Fruit fly (Drosophila melanogaster) whole organism, prepupa: ENCODE results near the gene CG13023.

Experiments
- CG10631 ChIP-seq: fragments of 200-800 bp; sonication (Bioruptor generic); optimal IDR thresholded peaks from 2 replicates; lab custom pipeline; 2016; ENCODE audit warnings: missing biosample characterization, missing genetic modification characterization
- CG10669 ChIP-seq: fragments of 200-800 bp; sonication (Bioruptor generic); optimal IDR thresholded peaks from 3 replicates; lab custom pipeline; 2018; ENCODE audit warnings: missing biosample characterization, mild to moderate bottlenecking, missing genetic modification characterization, moderate library complexity
- CG1621 ChIP-seq: fragments of 200-800 bp; sonication (Bioruptor generic); optimal IDR thresholded peaks from 3 replicates; lab custom pipeline; 2018; ENCODE audit warnings: missing biosample characterization, mild to moderate bottlenecking, missing genetic modification characterization
- CG16779 ChIP-seq: fragments of 200-800 bp; sonication (Bioruptor generic); optimal IDR thresholded peaks from 3 replicates; lab custom pipeline; 2017; ENCODE audit warnings: missing biosample characterization, mild to moderate bottlenecking, missing genetic modification characterization
- CG31627 ChIP-seq: fragments of 200-800 bp; sonication (Bioruptor generic); optimal IDR thresholded peaks from 3 replicates; lab custom pipeline; 2016; ENCODE audit warnings: missing biosample characterization, missing genetic modification characterization
- CG32006 ChIP-seq: fragments of 200-800 bp; sonication (Bioruptor generic); optimal IDR thresholded peaks from 3 replicates; lab custom pipeline; 2017; ENCODE audit warnings: missing biosample characterization, mild to moderate bottlenecking, missing genetic modification characterization
- CG34406 ChIP-seq: fragments of 200-800 bp; sonication (Bioruptor generic); optimal IDR thresholded peaks from 3 replicates; lab custom pipeline; 2016; ENCODE audit warnings: missing biosample characterization, missing genetic modification characterization
- CG3919 ChIP-seq: fragments of 200-800 bp; sonication (Bioruptor generic); optimal IDR thresholded peaks from 3 replicates; lab custom pipeline; 2016; ENCODE audit warnings: missing biosample characterization, missing genetic modification characterization
- CG4318 ChIP-seq: fragments of 200-800 bp; sonication (Bioruptor generic); optimal IDR thresholded peaks from 3 replicates; lab custom pipeline; 2017; ENCODE audit warnings: missing biosample characterization, mild to moderate bottlenecking, missing genetic modification characterization
- CG6276 ChIP-seq: fragments of 200-800 bp; sonication (Bioruptor generic); optimal IDR thresholded peaks from 2 replicates; lab custom pipeline; 2017; ENCODE audit warnings: missing biosample characterization, mild to moderate bottlenecking, missing genetic modification characterization
- CG6792 ChIP-seq: fragments of 200-800 bp; sonication (Bioruptor generic); optimal IDR thresholded peaks from 3 replicates; lab custom pipeline; 2016; ENCODE audit warnings: missing biosample characterization, missing genetic modification characterization
- CG6808 ChIP-seq: fragments of 200-800 bp; sonication (Bioruptor generic); optimal IDR thresholded peaks from 3 replicates; lab custom pipeline; 2017; ENCODE audit warnings: missing biosample characterization, missing genetic modification characterization, mild to moderate bottlenecking, moderate library complexity, missing genetic modification reagents
- CG7368 ChIP-seq: fragments of 200-800 bp; sonication (Bioruptor generic); optimal IDR thresholded peaks from 3 replicates; lab custom pipeline; 2016; ENCODE audit warnings: missing biosample characterization, missing genetic modification characterization
- CG8119 ChIP-seq: fragments of 200-800 bp; sonication (Bioruptor generic); IDR thresholded peaks from 3 replicates; pipeline ENCODE4 v1.3.6; 2022; ENCODE audit warnings: missing biosample characterization, missing genetic modification characterization
- CG8319 ChIP-seq: fragments of 200-800 bp; sonication (Bioruptor generic); optimal IDR thresholded peaks from 3 replicates; lab custom pipeline; 2016; ENCODE audit warnings: missing biosample characterization, missing genetic modification characterization
- CG8632 ChIP-seq: fragments of 200-800 bp; sonication (Bioruptor generic); optimal IDR thresholded peaks from 3 replicates; lab custom pipeline; 2016; ENCODE audit warnings: missing biosample characterization, missing genetic modification characterization
- CG9139 ChIP-seq: fragments of 200-800 bp; sonication (Bioruptor generic); optimal IDR thresholded peaks from 3 replicates; lab custom pipeline; 2017; ENCODE audit warnings: missing biosample characterization, mild to moderate bottlenecking, missing genetic modification characterization
- Eip75B ChIP-seq: fragments of 200-800 bp; sonication (Bioruptor generic); optimal IDR thresholded peaks from 3 replicates; lab custom pipeline; 2016; ENCODE audit warnings: missing biosample characterization, missing genetic modification characterization
- Eip78C ChIP-seq: fragments of 200-800 bp; sonication (Bioruptor generic); peaks from one replicate; lab custom pipeline; 2016; ENCODE audit warnings: missing biosample characterization, missing genetic modification characterization
- Eip93F ChIP-seq: fragments of 200-800 bp; sonication (Bioruptor generic); optimal IDR thresholded peaks from 2 replicates; lab custom pipeline; 2016; ENCODE audit warnings: missing biosample characterization, mild to moderate bottlenecking, missing genetic modification characterization
- Ets21C ChIP-seq: fragments of 200-800 bp; sonication (Bioruptor generic); optimal IDR thresholded peaks from 3 replicates; lab custom pipeline; 2016; ENCODE audit warnings: missing biosample characterization, missing genetic modification characterization
- Gug ChIP-seq: fragments of 200-800 bp; sonication (Bioruptor generic); IDR thresholded peaks from 2 replicates; pipeline ENCODE4 v1.3.6; 2022; ENCODE audit warnings: missing biosample characterization, missing genetic modification characterization
- Hr38 ChIP-seq: sonication (Bioruptor generic); optimal IDR thresholded peaks from 2 replicates; lab custom pipeline; 2016; ENCODE audit warnings: missing biosample characterization, missing genetic modification characterization
- Hr39 ChIP-seq: fragments of 200-800 bp; sonication (Bioruptor generic); optimal IDR thresholded peaks from 2 replicates; lab custom pipeline; 2016; ENCODE audit warnings: missing biosample characterization, missing genetic modification characterization
- Hr4 ChIP-seq: fragments of 200-800 bp; sonication (Bioruptor generic); optimal IDR thresholded peaks from 3 replicates; lab custom pipeline; 2016; ENCODE audit warnings: missing biosample characterization, missing genetic modification characterization
- Lpt ChIP-seq: fragments of 200-800 bp; sonication (Bioruptor generic); optimal IDR thresholded peaks from 3 replicates; lab custom pipeline; 2016; ENCODE audit warnings: missing biosample characterization, missing genetic modification characterization
- Sox14 ChIP-seq: fragments of 200-800 bp; sonication (Bioruptor generic); optimal IDR thresholded peaks from 3 replicates; lab custom pipeline; 2016; ENCODE audit warnings: missing biosample characterization, missing genetic modification characterization
- Sox15 ChIP-seq: fragments of 200-800 bp; sonication (Bioruptor generic); optimal IDR thresholded peaks from 3 replicates; lab custom pipeline; 2016; ENCODE audit warnings: missing biosample characterization, missing genetic modification characterization
- achi ChIP-seq: fragments of 200-800 bp; sonication (Bioruptor generic); optimal IDR thresholded peaks from 3 replicates; lab custom pipeline; 2016; ENCODE audit warnings: missing biosample characterization, missing genetic modification characterization
- acj6 ChIP-seq: fragments of 200-800 bp; sonication (Bioruptor generic); optimal IDR thresholded peaks from 3 replicates; lab custom pipeline; 2016; ENCODE audit warnings: missing biosample characterization, missing genetic modification characterization
- cyc ChIP-seq: fragments of 200-800 bp; sonication (Bioruptor generic); optimal IDR thresholded peaks from 3 replicates; lab custom pipeline; 2016; ENCODE audit warnings: missing biosample characterization, missing genetic modification characterization
- dac ChIP-seq: fragments of 200-800 bp; sonication (Bioruptor generic); optimal IDR thresholded peaks from 2 replicates; lab custom pipeline; 2017; ENCODE audit warnings: missing biosample characterization, mild to moderate bottlenecking, missing genetic modification characterization
- dsx ChIP-seq: fragments of 200-800 bp; optimal IDR thresholded peaks from 3 replicates; lab custom pipeline; 2019; ENCODE audit warnings: missing biosample characterization, mild to moderate bottlenecking, missing genetic modification characterization, moderate library complexity; ENCODE audit not compliant: poor library complexity, severe bottlenecking
- eg ChIP-seq: fragments of 200-800 bp; sonication (Bioruptor generic); IDR thresholded peaks from 3 replicates; pipeline ENCODE4 v1.3.6; 2022; ENCODE audit warnings: missing biosample characterization, missing genetic modification characterization
- fd59A ChIP-seq: fragments of 200-800 bp; sonication (Bioruptor generic); optimal IDR thresholded peaks from 2 replicates; lab custom pipeline; 2017; ENCODE audit warnings: missing biosample characterization, mild to moderate bottlenecking, missing genetic modification characterization, missing genetic modification reagents
- fd85E ChIP-seq: fragments of 200-800 bp; sonication (Bioruptor generic); optimal IDR thresholded peaks from 3 replicates; lab custom pipeline; 2016; ENCODE audit warnings: missing biosample characterization, missing genetic modification characterization
- fkh ChIP-seq: fragments of 200-800 bp; sonication (Bioruptor generic); optimal IDR thresholded peaks from 3 replicates; lab custom pipeline; 2017; ENCODE audit warnings: missing biosample characterization, mild to moderate bottlenecking, missing genetic modification characterization, moderate library complexity
- pdm3 ChIP-seq: fragments of 200-800 bp; sonication (Bioruptor generic); optimal IDR thresholded peaks from 3 replicates; lab custom pipeline; 2016; ENCODE audit warnings: missing biosample characterization, missing genetic modification characterization
- ss ChIP-seq, 2 experiments: fragments of 200-800 bp; sonication (Bioruptor generic); optimal IDR thresholded peaks; 2 replicates in 1 of 2; 3 replicates in 1 of 2; lab custom pipeline; 2017 to 2018; ENCODE audit warnings: mild to moderate bottlenecking in 2 of 2, missing biosample characterization in 2 of 2, missing genetic modification characterization in 2 of 2, moderate library complexity in 1 of 2
- vri ChIP-seq: fragments of 200-800 bp; sonication (Bioruptor generic); optimal IDR thresholded peaks from 3 replicates; lab custom pipeline; 2016; ENCODE audit warnings: missing biosample characterization, mild to moderate bottlenecking, missing genetic modification characterization

CG13023 gene

dm6 chr3L:16927375-16927774, at the start of gene CG13023:
Gene CG13023, minus strand, starts transcription at chr3L:16927434.
- TF ChIP-seq Sox14 = peak; percentile 69
- no peak for TF ChIP-seq CG31627 (GFP tag; lab: Kevin White, UChicago)
- TF ChIP-seq dsx (GFP tag; lab: Kevin White, UChicago) = no peak
- TF ChIP-seq Hr38 (GFP tag; lab: Kevin White, UChicago) = no peak
- TF ChIP-seq achi (GFP tag; lab: Kevin White, UChicago) = no peak
- no peak for TF ChIP-seq Ets21C (GFP tag; lab: Kevin White, UChicago)
- 0 out of 3 replicates have a peak, but pooled peaks have one; percentile 22 for TF ChIP-seq eg (GFP tag; lab: Robert Waterston, UW)
- TF ChIP-seq CG32006 (GFP tag; lab: Kevin White, UChicago) = no peak
- no peak for TF ChIP-seq Eip78C (GFP tag; lab: Kevin White, UChicago)
- TF ChIP-seq fkh (GFP tag; lab: Kevin White, UChicago) = no peak
- peak; percentile 8 for TF ChIP-seq CG9139 (GFP tag; lab: Kevin White, UChicago)
- TF ChIP-seq CG3919 (GFP tag; lab: Kevin White, UChicago) = peak; percentile 2
- TF ChIP-seq Sox15 (GFP tag; lab: Kevin White, UChicago) = no peak
- peak in 1 of 2 experiments; percentile 44 for TF ChIP-seq ss (GFP tag; optimal IDR thresholded peaks at IDR 0.05; lab: Kevin White, UChicago)
- TF ChIP-seq Hr4 (GFP tag; lab: Kevin White, UChicago) = no peak
- no peak for TF ChIP-seq cyc (GFP tag; lab: Kevin White, UChicago)
- TF ChIP-seq CG7368 (GFP tag; lab: Kevin White, UChicago) = no peak
- no peak for TF ChIP-seq CG34406
- TF ChIP-seq pdm3 (GFP tag; lab: Kevin White, UChicago) = no peak
- TF ChIP-seq CG8319 (GFP tag; lab: Kevin White, UChicago) = no peak
- no peak for TF ChIP-seq Eip93F
- no peak for TF ChIP-seq CG10669
- no peak for TF ChIP-seq CG10631 (GFP tag; lab: Kevin White, UChicago)
- peak; percentile 16 for TF ChIP-seq CG1621 (tag; lab: Kevin White, UChicago)
- TF ChIP-seq CG6792 (GFP tag; lab: Kevin White, UChicago) = no peak
- TF ChIP-seq CG4318 (GFP tag; lab: Kevin White, UChicago) = no peak
- TF ChIP-seq CG8119 (GFP tag; lab: Robert Waterston, UW) = no peak
- no peak for TF ChIP-seq CG16779 (tag; lab: Kevin White, UChicago)
- TF ChIP-seq CG6808 (GFP tag; lab: Kevin White, UChicago) = peak; percentile 9
- no peak for TF ChIP-seq CG6276 (GFP tag; lab: Kevin White, UChicago)
- TF ChIP-seq Eip75B (GFP tag; lab: Kevin White, UChicago) = no peak
- no peak for TF ChIP-seq dac
- no peak for TF ChIP-seq acj6 (GFP tag; lab: Kevin White, UChicago)
- TF ChIP-seq vri (GFP tag; lab: Kevin White, UChicago) = no peak
- no peak for TF ChIP-seq CG8632 (GFP tag; lab: Kevin White, UChicago)
- TF ChIP-seq fd59A (GFP tag; lab: Kevin White, UChicago) = no peak
- TF ChIP-seq fd85E (GFP tag; lab: Kevin White, UChicago) = no peak
- TF ChIP-seq Lpt (GFP tag; lab: Kevin White, UChicago) = no peak
- TF ChIP-seq Hr39 (GFP tag; lab: Kevin White, UChicago) = no peak
- no peak for TF ChIP-seq Gug (GFP tag; lab: Robert Waterston, UW)
